Fruit fly (Drosophila melanogaster) whole organism, embryonic: Measurements from ENCODE around the gene VhaM9.7-d.
A peak's percentile ranks its signal among the peaks of the same experiment; 100 is the strongest.

ENCODE experiments used
- Asciz ChIP-seq: fragments of 200-800 bp; sonication (Bioruptor generic); optimal IDR thresholded peaks from 2 replicates; lab custom pipeline; 2017; ENCODE audit warnings: missing biosample characterization, mild to moderate bottlenecking, missing genetic modification characterization, missing genetic modification reagents
- CG11085 ChIP-seq: fragments of 200-800 bp; sonication (Bioruptor generic); IDR thresholded peaks from 2 replicates; pipeline ENCODE4 v1.3.6; 2022; ENCODE audit warnings: missing biosample characterization, missing genetic modification characterization
- CG11504 ChIP-seq: fragments of 200-800 bp; sonication (Bioruptor generic); optimal IDR thresholded peaks from 3 replicates; lab custom pipeline; 2019; ENCODE audit warnings: missing biosample characterization, mild to moderate bottlenecking, missing genetic modification characterization, moderate library complexity
- CG13296 ChIP-seq: fragments of 200-800 bp; sonication (Bioruptor generic); optimal IDR thresholded peaks from 3 replicates; lab custom pipeline; 2018; ENCODE audit warnings: missing biosample characterization, mild to moderate bottlenecking, missing genetic modification characterization
- CG15479 ChIP-seq: fragments of 200-800 bp; sonication (Bioruptor generic); optimal IDR thresholded peaks from 3 replicates; lab custom pipeline; 2019; ENCODE audit warnings: missing biosample characterization, mild to moderate bottlenecking, missing genetic modification characterization, moderate library complexity
- CG17568 ChIP-seq: fragments of 200-800 bp; sonication (Bioruptor generic); optimal IDR thresholded peaks from 2 replicates; lab custom pipeline; 2018; ENCODE audit warnings: missing biosample characterization, mild to moderate bottlenecking, missing genetic modification characterization, moderate library complexity
- CG31224 ChIP-seq: fragments of 200-800 bp; sonication (Bioruptor generic); IDR thresholded peaks from 2 replicates; pipeline ENCODE4 v1.3.6; 2022; ENCODE audit warnings: missing biosample characterization, missing genetic modification characterization
- CG31365 ChIP-seq: fragments of 200-800 bp; sonication (Bioruptor generic); optimal IDR thresholded peaks from 2 replicates; lab custom pipeline; 2018; ENCODE audit warnings: missing biosample characterization, mild to moderate bottlenecking, missing genetic modification characterization
- CG3281 ChIP-seq: fragments of 200-800 bp; sonication (Bioruptor generic); optimal IDR thresholded peaks from 3 replicates; lab custom pipeline; 2017; ENCODE audit warnings: missing biosample characterization, mild to moderate bottlenecking, missing genetic modification characterization
- CG3407 ChIP-seq: fragments of 200-800 bp; sonication (Bioruptor generic); optimal IDR thresholded peaks from 2 replicates; lab custom pipeline; 2018; ENCODE audit warnings: missing biosample characterization, mild to moderate bottlenecking, missing genetic modification characterization
- CG5953 ChIP-seq: fragments of 200-800 bp; sonication (Bioruptor generic); IDR thresholded peaks from 2 replicates; pipeline ENCODE4 v1.3.6; 2022; ENCODE audit warnings: missing biosample characterization, missing genetic modification characterization
- CG6791 ChIP-seq: fragments of 200-800 bp; sonication (Bioruptor generic); IDR thresholded peaks from 3 replicates; pipeline ENCODE4 v1.3.6; 2022; ENCODE audit warnings: missing biosample characterization, missing genetic modification characterization; ENCODE audit not compliant: partially characterized antibody
- CG6813 ChIP-seq: fragments of 200-800 bp; sonication (Bioruptor generic); optimal IDR thresholded peaks from 2 replicates; lab custom pipeline; 2017; ENCODE audit warnings: missing biosample characterization, missing genetic modification characterization, mild to moderate bottlenecking, moderate library complexity, missing genetic modification reagents
- CG7745 ChIP-seq: fragments of 200-800 bp; sonication (Bioruptor generic); optimal IDR thresholded peaks from 2 replicates; lab custom pipeline; 2018; ENCODE audit warnings: missing biosample characterization, mild to moderate bottlenecking, missing genetic modification characterization, moderate library complexity
- Doc2 ChIP-seq: fragments of 200-800 bp; sonication (Bioruptor generic); IDR thresholded peaks from 2 replicates; pipeline ENCODE4 v1.3.6; 2022; ENCODE audit warnings: missing biosample characterization, missing genetic modification characterization
- ERR ChIP-seq: fragments of 200-800 bp; sonication (Bioruptor generic); optimal IDR thresholded peaks from 2 replicates; lab custom pipeline; 2016; ENCODE audit warnings: missing biosample characterization, missing genetic modification characterization
- Fer2 ChIP-seq: fragments of 200-800 bp; sonication (Bioruptor generic); optimal IDR thresholded peaks from 2 replicates; lab custom pipeline; 2018; ENCODE audit warnings: missing biosample characterization, mild to moderate bottlenecking, missing genetic modification characterization, moderate library complexity
- Gug ChIP-seq: fragments of 200-800 bp; sonication (Bioruptor generic); IDR thresholded peaks from 4 replicates; pipeline ENCODE4 v1.3.6; 2022; ENCODE audit warnings: missing biosample characterization, missing genetic modification characterization
- Max ChIP-seq: fragments of 200-800 bp; sonication (Bioruptor generic); optimal IDR thresholded peaks from 2 replicates; lab custom pipeline; 2016; ENCODE audit warnings: missing biosample characterization, mild to moderate bottlenecking, missing genetic modification characterization
- NC2α ChIP-seq: fragments of 200-800 bp; sonication (Bioruptor generic); optimal IDR thresholded peaks from 2 replicates; lab custom pipeline; 2016; ENCODE audit warnings: missing biosample characterization, missing genetic modification characterization
- Nf-YB ChIP-seq: fragments of 200-800 bp; sonication (Bioruptor generic); optimal IDR thresholded peaks from 3 replicates; lab custom pipeline; 2019; ENCODE audit warnings: missing biosample characterization, mild to moderate bottlenecking, missing genetic modification characterization, moderate library complexity
- NfI ChIP-seq: fragments of 200-800 bp; sonication (Bioruptor generic); optimal IDR thresholded peaks from 3 replicates; lab custom pipeline; 2018; ENCODE audit warnings: missing biosample characterization, mild to moderate bottlenecking, missing genetic modification characterization, moderate library complexity
- Pdp1 ChIP-seq, 2 experiments: fragments of 200-800 bp; sonication (Bioruptor generic); optimal IDR thresholded peaks; 3 replicates each; lab custom pipeline; 2016; ENCODE audit warnings: missing biosample characterization in 2 of 2, missing genetic modification characterization in 2 of 2, mild to moderate bottlenecking in 1 of 2, moderate library complexity in 1 of 2
- abd-A ChIP-seq: fragments of 200-800 bp; sonication (Bioruptor generic); optimal IDR thresholded peaks from 3 replicates; lab custom pipeline; 2019; ENCODE audit warnings: missing biosample characterization, mild to moderate bottlenecking, missing genetic modification characterization, moderate library complexity
- aop ChIP-seq: fragments of 200-800 bp; sonication (Bioruptor generic); IDR thresholded peaks from 2 replicates; pipeline ENCODE4 v1.3.6; 2022; ENCODE audit warnings: missing biosample characterization, missing genetic modification characterization
- az2 ChIP-seq: fragments of 200-800 bp; sonication (Bioruptor generic); optimal IDR thresholded peaks from 3 replicates; lab custom pipeline; 2016; ENCODE audit warnings: missing biosample characterization, missing genetic modification characterization
- br ChIP-seq: fragments of >200 bp; optimal IDR thresholded peaks from 2 replicates; lab custom pipeline; 2017
- chn ChIP-seq: fragments of 200-800 bp; sonication (Bioruptor generic); optimal IDR thresholded peaks from 2 replicates; lab custom pipeline; 2016; ENCODE audit warnings: missing biosample characterization, missing genetic modification characterization
- ci ChIP-seq: fragments of 200-800 bp; sonication (Bioruptor generic); IDR thresholded peaks from 3 replicates; pipeline ENCODE4 v1.3.6; 2022; ENCODE audit warnings: missing biosample characterization, missing genetic modification characterization
- dmrt99B ChIP-seq: fragments of 200-800 bp; sonication (Bioruptor generic); optimal IDR thresholded peaks from 2 replicates; lab custom pipeline; 2018; ENCODE audit warnings: missing biosample characterization, mild to moderate bottlenecking, missing genetic modification characterization, moderate library complexity
- dpn ChIP-seq, 2 experiments: fragments of 200-800 bp; sonication (Bioruptor generic); optimal IDR thresholded peaks; 3 replicates each; lab custom pipeline; 2016; ENCODE audit warnings: missing biosample characterization in 2 of 2, missing genetic modification characterization in 2 of 2
- fd3F ChIP-seq: fragments of 200-800 bp; sonication (Bioruptor generic); optimal IDR thresholded peaks from 2 replicates; lab custom pipeline; 2018; ENCODE audit warnings: missing biosample characterization, mild to moderate bottlenecking, missing genetic modification characterization, moderate library complexity
- fd64A ChIP-seq: fragments of 200-800 bp; sonication (Bioruptor generic); optimal IDR thresholded peaks from 3 replicates; lab custom pipeline; 2018; ENCODE audit warnings: missing biosample characterization, mild to moderate bottlenecking, missing genetic modification characterization
- grau ChIP-seq: fragments of 200-800 bp; optimal IDR thresholded peaks from 3 replicates; lab custom pipeline; 2019; ENCODE audit warnings: missing biosample characterization, mild to moderate bottlenecking, missing genetic modification characterization, moderate library complexity
- hkb ChIP-seq, 2 experiments: fragments of 200-800 bp in 1 of 2; fragments of >200 bp in 1 of 2; sonication (Bioruptor generic) in 1 of 2; IDR thresholded peaks in 1 of 2; optimal IDR thresholded peaks in 1 of 2; 2 replicates each; pipeline versions ENCODE4 v1.3.6 to Lab custom; 2017 to 2022; ENCODE audit warnings: missing biosample characterization in 1 of 2, missing genetic modification characterization in 1 of 2
- inv ChIP-seq: fragments of 200-800 bp; sonication (Bioruptor generic); IDR thresholded peaks from 2 replicates; pipeline ENCODE4 v1.3.6; 2022; ENCODE audit warnings: missing biosample characterization, missing genetic modification characterization; ENCODE audit not compliant: partially characterized antibody
- ken ChIP-seq: fragments of 200-800 bp; sonication (Bioruptor generic); IDR thresholded peaks from 3 replicates; pipeline ENCODE4 v1.3.6; 2022; ENCODE audit warnings: missing biosample characterization, missing genetic modification characterization
- nom ChIP-seq: fragments of 200-800 bp; sonication (Bioruptor generic); optimal IDR thresholded peaks from 2 replicates; lab custom pipeline; 2017; ENCODE audit warnings: missing biosample characterization, missing genetic modification characterization, mild to moderate bottlenecking, moderate library complexity, missing genetic modification reagents
- oc ChIP-seq: fragments of 200-800 bp; sonication (Bioruptor generic); optimal IDR thresholded peaks from 2 replicates; lab custom pipeline; 2018; ENCODE audit warnings: missing biosample characterization, mild to moderate bottlenecking, missing genetic modification characterization, moderate library complexity
- onecut ChIP-seq: fragments of 200-800 bp; sonication (Bioruptor generic); IDR thresholded peaks from 2 replicates; pipeline ENCODE4 v1.3.6; 2022; ENCODE audit warnings: missing biosample characterization, missing genetic modification characterization
- p53 ChIP-seq: fragments of 200-800 bp; sonication (Bioruptor generic); optimal IDR thresholded peaks from 2 replicates; lab custom pipeline; 2016; ENCODE audit warnings: missing biosample characterization, missing genetic modification characterization
- pan ChIP-seq, 4 experiments: fragments of >200 bp in 3 of 4; fragments of 200-800 bp in 1 of 4; sonication (Bioruptor generic) in 1 of 4; optimal IDR thresholded peaks in 3 of 4; IDR thresholded peaks in 1 of 4; 2 replicates each; pipeline versions ENCODE4 v1.3.6 to Lab custom; 2017 to 2022; ENCODE audit warnings: missing biosample characterization in 2 of 4, missing genetic modification characterization in 2 of 4, mixed read lengths in 1 of 4
- pfk ChIP-seq: fragments of 200-800 bp; sonication (Bioruptor generic); optimal IDR thresholded peaks from 2 replicates; lab custom pipeline; 2018; ENCODE audit warnings: missing biosample characterization, mild to moderate bottlenecking, missing genetic modification characterization, moderate library complexity
- pros ChIP-seq: fragments of 200-800 bp; sonication (Bioruptor generic); optimal IDR thresholded peaks from 3 replicates; lab custom pipeline; 2019; ENCODE audit warnings: missing biosample characterization, mild to moderate bottlenecking, missing genetic modification characterization, moderate library complexity
- ranshi ChIP-seq: fragments of 200-800 bp; sonication (Bioruptor generic); IDR thresholded peaks from 2 replicates; pipeline ENCODE4 v1.3.6; 2022; ENCODE audit warnings: missing biosample characterization, missing genetic modification characterization
- sc ChIP-seq, 3 experiments: fragments of >200 bp in 2 of 3; fragments of 200-800 bp in 1 of 3; sonication (Bioruptor generic) in 1 of 3; optimal IDR thresholded peaks; 2 replicates in 2 of 3; 3 replicates in 1 of 3; lab custom pipeline; 2017; ENCODE audit warnings: mild to moderate bottlenecking in 1 of 3, missing biosample characterization in 1 of 3, missing genetic modification characterization in 1 of 3, missing genetic modification reagents in 1 of 3
- tap ChIP-seq: fragments of 200-800 bp; optimal IDR thresholded peaks from 3 replicates; lab custom pipeline; 2019; ENCODE audit warnings: missing biosample characterization, mild to moderate bottlenecking, missing genetic modification characterization, moderate library complexity
- tll ChIP-seq, 2 experiments: fragments of 200-800 bp in 1 of 2; fragments of >200 bp in 1 of 2; sonication (Bioruptor generic) in 1 of 2; optimal IDR thresholded peaks; 2 replicates each; lab custom pipeline; 2017 to 2019; ENCODE audit warnings: missing biosample characterization in 2 of 2, missing genetic modification characterization in 2 of 2, mild to moderate bottlenecking in 1 of 2, moderate library complexity in 1 of 2
- trem ChIP-seq: fragments of 200-800 bp; optimal IDR thresholded peaks from 3 replicates; lab custom pipeline; 2019; ENCODE audit warnings: missing biosample characterization, mild to moderate bottlenecking, missing genetic modification characterization, moderate library complexity

VhaM9.7-d gene

DNA sequence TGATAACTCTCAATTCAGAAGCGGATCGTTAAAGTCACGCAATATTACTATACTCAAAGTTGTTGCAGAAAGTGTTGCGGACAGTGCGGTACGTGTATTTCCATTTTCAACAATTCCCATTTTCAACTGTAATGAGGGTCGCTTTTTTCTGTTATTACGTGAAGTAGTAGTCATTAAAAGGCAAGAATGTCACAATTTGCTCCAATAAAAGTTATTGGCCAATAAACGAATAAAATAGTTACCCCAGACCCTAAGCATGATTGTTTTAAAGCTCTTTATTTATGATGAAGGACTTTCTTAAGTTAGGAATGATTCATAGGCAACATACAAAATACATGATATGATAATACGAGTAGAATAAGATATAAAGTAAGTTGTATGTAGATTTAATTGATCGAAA lies 32.3 kb downstream of the VhaM9.7-d start (continued):
- TF ChIP-seq pfk (no peak), CG15479 (no peak), ci (GFP tag; lab: Robert Waterston, UW) (no peak), Asciz (GFP tag; lab: Kevin White, UChicago) (no peak), CG5953 (GFP tag; lab: Robert Waterston, UW) (no peak), pros (GFP tag; lab: Kevin White, UChicago) (no peak), pan (optimal IDR thresholded peaks at IDR 0.05; lab: Kevin White, UChicago) (no peak), pan (GFP tag; optimal IDR thresholded peaks at IDR 0.05 in 1 of 2, IDR thresholded peaks at IDR 0.05 in 1 of 2) (peak in 1 of 2 experiments; percentile 12), ERR (GFP tag; lab: Kevin White, UChicago) (no peak), CG31224 (GFP tag; lab: Robert Waterston, UW) (no peak), CG11504 (tag; lab: Kevin White, UChicago) (no peak), NfI (GFP tag; lab: Kevin White, UChicago) (peak; percentile 31), CG3281 (GFP tag; lab: Kevin White, UChicago) (peak; percentile 36), CG11085 (GFP tag; lab: Robert Waterston, UW) (no peak), tap (tag; lab: Kevin White, UChicago) (peak; percentile 33), Fer2 (tag; lab: Kevin White, UChicago) (peak; percentile 21), aop (no peak), CG3407 (GFP tag; lab: Kevin White, UChicago) (no peak), dmrt99B (tag; lab: Kevin White, UChicago) (no peak), trem (no peak), chn (no peak), grau (no peak), Max (GFP tag; lab: Kevin White, UChicago) (no peak), inv (GFP tag; lab: Robert Waterston, UW) (no peak), nom (GFP tag; lab: Kevin White, UChicago) (no peak), hkb (optimal IDR thresholded peaks at IDR 0.05; lab: Kevin White, UChicago) (no peak), hkb (GFP tag; IDR thresholded peaks at IDR 0.05; lab: Robert Waterston, UW) (no peak), Gug (GFP tag; lab: Robert Waterston, UW) (no peak), onecut (no peak), abd-A (tag; lab: Kevin White, UChicago) (no peak), Pdp1 (GFP tag; optimal IDR thresholded peaks at IDR 0.05; lab: Kevin White, UChicago) (peak in 1 of 2 experiments; percentile 40), NC2α (GFP tag; lab: Kevin White, UChicago) (no peak), sc (optimal IDR thresholded peaks at IDR 0.05; lab: Kevin White, UChicago) (no peak), sc (GFP tag; optimal IDR thresholded peaks at IDR 0.05; lab: Kevin White, UChicago) (no peak), CG6791 (GFP tag; lab: Robert Waterston, UW) (no peak), tll (GFP tag; optimal IDR thresholded peaks at IDR 0.05; lab: Kevin White, UChicago) (no peak), CG13296 (peak; percentile 53), dpn (GFP tag; optimal IDR thresholded peaks at IDR 0.05; lab: Kevin White, UChicago) (no peak), az2 (GFP tag; lab: Kevin White, UChicago) (no peak), CG31365 (tag; lab: Kevin White, UChicago) (no peak), p53 (GFP tag; lab: Kevin White, UChicago) (no peak), ranshi (GFP tag; lab: Robert Waterston, UW) (no peak), oc (tag; lab: Kevin White, UChicago) (no peak), fd3F (GFP tag; lab: Kevin White, UChicago) (peak; percentile 30), ken (GFP tag; lab: Robert Waterston, UW) (no peak), Nf-YB (peak; percentile 21), br (no peak), CG17568 (GFP tag; lab: Kevin White, UChicago) (peak; percentile 64), fd64A (GFP tag; lab: Kevin White, UChicago) (no peak), Doc2 (GFP tag; lab: Robert Waterston, UW) (no peak), CG7745 (tag; lab: Kevin White, UChicago) (no peak), CG6813 (GFP tag; lab: Kevin White, UChicago) (peak; percentile 17)
